Worm (Caenorhabditis elegans) whole organism, young adult: Measurements from ENCODE around the gene F37A4.1.

ENCODE experiments used
- B0019.2 ChIP-seq: fragments of 200-800 bp; sonication (Bioruptor generic); conservative IDR thresholded peaks from 2 replicates; pipeline ENCODE4 v1.3.6; 2022; ENCODE audit warnings: missing genetic modification reagents, missing genetic modification characterization, missing compliant biosample characterization
- B0035.1 ChIP-seq: sonication (generic microtip); optimal IDR thresholded peaks from 2 replicates; lab custom pipeline; 2016; ENCODE audit warnings: missing genetic modification characterization, mild to moderate bottlenecking, missing compliant biosample characterization, missing genotype, missing genetic modification reagents
- C06A6.2 ChIP-seq: fragments of 200-800 bp; sonication (Bioruptor generic); conservative IDR thresholded peaks from 2 replicates; pipeline ENCODE4 v1.3.6; 2022; ENCODE audit warnings: missing genetic modification characterization, missing compliant biosample characterization
- D2030.7 ChIP-seq: fragments of 200-800 bp; sonication (Bioruptor generic); IDR thresholded peaks from 2 replicates; pipeline ENCODE4 v1.3.6; 2022; ENCODE audit warnings: missing genetic modification reagents, missing genetic modification characterization, missing compliant biosample characterization
- F33H1.4 ChIP-seq: fragments of 200-800 bp; sonication (Bioruptor generic); IDR thresholded peaks from 2 replicates; pipeline ENCODE4 v1.3.6; 2022; ENCODE audit warnings: missing genetic modification reagents, missing genetic modification characterization, missing compliant biosample characterization
- F37B4.10 ChIP-seq: fragments of 200-800 bp; sonication (Bioruptor generic); IDR thresholded peaks from 2 replicates; pipeline ENCODE4 v1.3.6; 2022; ENCODE audit warnings: missing genetic modification characterization, missing compliant biosample characterization
- F49E8.2 ChIP-seq: sonication (generic microtip); optimal IDR thresholded peaks from 3 replicates; lab custom pipeline; 2017; ENCODE audit warnings: missing genetic modification characterization, mild to moderate bottlenecking, missing compliant biosample characterization, antibody characterized with exemption, moderate library complexity; ENCODE audit not compliant: insufficient read depth
- K12H6.12 ChIP-seq: fragments of 200-800 bp; sonication (Bioruptor generic); optimal IDR thresholded peaks from 2 replicates; lab custom pipeline; 2018; ENCODE audit warnings: mild to moderate bottlenecking, missing genetic modification characterization, missing compliant biosample characterization
- T07F8.4 ChIP-seq: sonication (generic microtip); optimal IDR thresholded peaks from 2 replicates; lab custom pipeline; 2016; ENCODE audit warnings: mild to moderate bottlenecking, missing genetic modification characterization, moderate library complexity, missing compliant biosample characterization
- ama-1 ChIP-seq, 3 experiments: fragments of 150-350 bp in 1 of 3; sonication (generic microtip) in 2 of 3; optimal IDR thresholded peaks; 2 replicates each; lab custom pipeline; 2014 to 2018; ENCODE audit warnings: missing biosample characterization in 2 of 3, missing genetic modification characterization in 2 of 3, missing genetic modification reagents in 2 of 3
- aptf-3 ChIP-seq: fragments of 200-800 bp; sonication (Bioruptor generic); IDR thresholded peaks from 2 replicates; pipeline ENCODE4 v1.3.6; 2022; ENCODE audit warnings: missing genetic modification characterization, missing compliant biosample characterization
- atf-7 ChIP-seq: sonication (generic microtip); optimal IDR thresholded peaks from 2 replicates; lab custom pipeline; 2017; ENCODE audit warnings: mild to moderate bottlenecking, missing genetic modification characterization, missing compliant biosample characterization
- attf-6 ChIP-seq: fragments of 200-800 bp; sonication (Bioruptor generic); IDR thresholded peaks from 2 replicates; pipeline ENCODE4 v1.3.6; 2022; ENCODE audit warnings: missing genetic modification reagents, missing genetic modification characterization, missing compliant biosample characterization
- bed-1 ChIP-seq: fragments of 200-800 bp; sonication (Bioruptor generic); IDR thresholded peaks from 2 replicates; pipeline ENCODE4 v1.3.6; 2022; ENCODE audit warnings: missing genetic modification reagents, missing genetic modification characterization, missing compliant biosample characterization
- ceh-100 ChIP-seq: fragments of 200-800 bp; sonication (Bioruptor generic); IDR thresholded peaks from 2 replicates; pipeline ENCODE4 v1.3.6; 2022; ENCODE audit warnings: missing genetic modification reagents, missing genetic modification characterization, missing compliant biosample characterization
- ceh-27 ChIP-seq: fragments of 200-800 bp; sonication (Bioruptor generic); optimal IDR thresholded peaks from 2 replicates; lab custom pipeline; 2018; ENCODE audit warnings: mild to moderate bottlenecking, missing genetic modification characterization, moderate library complexity, missing compliant biosample characterization
- ceh-58 ChIP-seq: fragments of 200-800 bp; sonication (Bioruptor generic); IDR thresholded peaks from 2 replicates; pipeline ENCODE4 v1.3.6; 2022; ENCODE audit warnings: missing genetic modification characterization, missing compliant biosample characterization
- ceh-79 ChIP-seq: sonication (generic microtip); optimal IDR thresholded peaks from 2 replicates; lab custom pipeline; 2017; ENCODE audit warnings: mild to moderate bottlenecking, missing genetic modification characterization, missing compliant biosample characterization
- ceh-91 ChIP-seq: fragments of 200-800 bp; sonication (Bioruptor generic); IDR thresholded peaks from 2 replicates; pipeline ENCODE4 v1.3.6; 2022; ENCODE audit warnings: missing genetic modification reagents, missing genetic modification characterization, missing compliant biosample characterization
- chd-7 ChIP-seq: sonication (generic microtip); optimal IDR thresholded peaks from 2 replicates; lab custom pipeline; 2016; ENCODE audit warnings: mild to moderate bottlenecking, missing genetic modification characterization, moderate library complexity, missing compliant biosample characterization
- egl-44 ChIP-seq: fragments of 200-800 bp; sonication (Bioruptor generic); IDR thresholded peaks from 2 replicates; pipeline ENCODE4 v1.3.6; 2022; ENCODE audit warnings: missing genetic modification reagents, missing genetic modification characterization, missing compliant biosample characterization
- fkh-3 ChIP-seq: sonication (generic microtip); optimal IDR thresholded peaks from 2 replicates; lab custom pipeline; 2016; ENCODE audit warnings: mild to moderate bottlenecking, missing genetic modification characterization, missing compliant biosample characterization
- gei-17 ChIP-seq: fragments of 200-800 bp; sonication (Bioruptor generic); optimal IDR thresholded peaks from 2 replicates; lab custom pipeline; 2018; ENCODE audit warnings: mild to moderate bottlenecking, missing genetic modification characterization, missing compliant biosample characterization
- him-1 ChIP-seq: sonication (generic microtip); optimal IDR thresholded peaks from 2 replicates; lab custom pipeline; 2016; ENCODE audit warnings: missing genotype, missing genetic modification reagents, missing genetic modification characterization, missing compliant biosample characterization
- hlh-12 ChIP-seq: sonication (generic microtip); optimal IDR thresholded peaks from 2 replicates; lab custom pipeline; 2016; ENCODE audit warnings: missing genetic modification characterization, missing compliant biosample characterization
- hmg-1.2 ChIP-seq: fragments of 200-800 bp; sonication (Bioruptor generic); IDR thresholded peaks from 2 replicates; pipeline ENCODE4 v1.3.6; 2022; ENCODE audit warnings: missing genetic modification reagents, missing genetic modification characterization, missing compliant biosample characterization
- lin-35 ChIP-seq, 3 experiments: fragments of 150-350 bp in 2 of 3; sonication (generic microtip) in 1 of 3; optimal IDR thresholded peaks; 2 replicates each; lab custom pipeline; 2014 to 2018; ENCODE audit warnings: missing biosample characterization in 3 of 3, missing genetic modification characterization in 3 of 3, missing genetic modification reagents in 3 of 3
- lsl-1 ChIP-seq: fragments of 200-800 bp; sonication (Bioruptor generic); optimal IDR thresholded peaks from 2 replicates; lab custom pipeline; 2018; ENCODE audit warnings: mild to moderate bottlenecking, missing genetic modification characterization, moderate library complexity, missing compliant biosample characterization
- madf-10 ChIP-seq: sonication (generic microtip); optimal IDR thresholded peaks from 2 replicates; lab custom pipeline; 2016; ENCODE audit warnings: mild to moderate bottlenecking, missing genetic modification characterization, missing compliant biosample characterization
- madf-3 ChIP-seq: fragments of 200-800 bp; sonication (Bioruptor generic); IDR thresholded peaks from 2 replicates; pipeline ENCODE4 v1.3.6; 2022; ENCODE audit warnings: missing genetic modification reagents, missing genetic modification characterization, missing compliant biosample characterization
- madf-6 ChIP-seq: fragments of 200-800 bp; sonication (Bioruptor generic); IDR thresholded peaks from 2 replicates; pipeline ENCODE4 v1.3.6; 2022; ENCODE audit warnings: missing genetic modification reagents, missing genetic modification characterization, missing compliant biosample characterization
- mxl-1 ChIP-seq: sonication (generic microtip); optimal IDR thresholded peaks from 2 replicates; lab custom pipeline; 2016; ENCODE audit warnings: missing genetic modification characterization, missing compliant biosample characterization
- nfya-2 ChIP-seq: fragments of 200-800 bp; sonication (Bioruptor generic); IDR thresholded peaks from 2 replicates; pipeline ENCODE4 v1.3.6; 2022; ENCODE audit warnings: missing genetic modification reagents, missing genetic modification characterization, missing compliant biosample characterization
- nfyb-1 ChIP-seq: fragments of 200-800 bp; sonication (Bioruptor generic); IDR thresholded peaks from 2 replicates; pipeline ENCODE4 v1.3.6; 2022; ENCODE audit warnings: missing genetic modification reagents, missing genetic modification characterization, missing compliant biosample characterization
- nhr-179 ChIP-seq: sonication (generic microtip); optimal IDR thresholded peaks from 2 replicates; lab custom pipeline; 2016; ENCODE audit warnings: mild to moderate bottlenecking, missing genetic modification characterization, missing compliant biosample characterization
- nhr-80 ChIP-seq: sonication (generic microtip); optimal IDR thresholded peaks from 2 replicates; lab custom pipeline; 2016; ENCODE audit warnings: missing genetic modification characterization, missing compliant biosample characterization
- nhr-90 ChIP-seq: sonication (generic microtip); optimal IDR thresholded peaks from 2 replicates; lab custom pipeline; 2016; ENCODE audit warnings: missing genotype, mild to moderate bottlenecking, missing genetic modification characterization, missing compliant biosample characterization
- sea-2 ChIP-seq: fragments of 200-800 bp; sonication (Bioruptor generic); IDR thresholded peaks from 2 replicates; pipeline ENCODE4 v1.3.6; 2022; ENCODE audit warnings: missing genetic modification characterization, missing compliant biosample characterization
- snpc-1.3 ChIP-seq: sonication (generic microtip); optimal IDR thresholded peaks from 2 replicates; lab custom pipeline; 2017; ENCODE audit warnings: missing genetic modification characterization, mild to moderate bottlenecking, missing compliant biosample characterization, antibody characterized with exemption, moderate library complexity, missing genotype, missing genetic modification reagents; ENCODE audit not compliant: insufficient read depth
- snpc-3.4 ChIP-seq: sonication (generic microtip); optimal IDR thresholded peaks from 2 replicates; lab custom pipeline; 2017; ENCODE audit warnings: missing genetic modification characterization, mild to moderate bottlenecking, missing compliant biosample characterization, antibody characterized with exemption, moderate library complexity, missing genotype, missing genetic modification reagents
- tlf-1 ChIP-seq: fragments of 200-800 bp; sonication (Bioruptor generic); optimal IDR thresholded peaks from 2 replicates; lab custom pipeline; 2018; ENCODE audit warnings: mild to moderate bottlenecking, missing genetic modification characterization, missing compliant biosample characterization
- unc-130 ChIP-seq: sonication (generic microtip); optimal IDR thresholded peaks from 2 replicates; lab custom pipeline; 2016; ENCODE audit warnings: missing genetic modification reagents, missing genetic modification characterization, missing compliant biosample characterization
- xnd-1 ChIP-seq: sonication (generic microtip); optimal IDR thresholded peaks from 2 replicates; lab custom pipeline; 2016; ENCODE audit warnings: missing genotype, missing genetic modification reagents, missing genetic modification characterization, missing compliant biosample characterization
- zim-3 ChIP-seq: sonication (generic microtip); optimal IDR thresholded peaks from 2 replicates; lab custom pipeline; 2017; ENCODE audit warnings: mild to moderate bottlenecking, missing genetic modification characterization, moderate library complexity, missing compliant biosample characterization
- ztf-28 ChIP-seq: fragments of 200-800 bp; sonication (Bioruptor generic); IDR thresholded peaks from 2 replicates; pipeline ENCODE4 v1.3.6; 2022; ENCODE audit warnings: missing genetic modification reagents, missing genetic modification characterization, missing compliant biosample characterization

The F37A4.1 gene

DNA sequence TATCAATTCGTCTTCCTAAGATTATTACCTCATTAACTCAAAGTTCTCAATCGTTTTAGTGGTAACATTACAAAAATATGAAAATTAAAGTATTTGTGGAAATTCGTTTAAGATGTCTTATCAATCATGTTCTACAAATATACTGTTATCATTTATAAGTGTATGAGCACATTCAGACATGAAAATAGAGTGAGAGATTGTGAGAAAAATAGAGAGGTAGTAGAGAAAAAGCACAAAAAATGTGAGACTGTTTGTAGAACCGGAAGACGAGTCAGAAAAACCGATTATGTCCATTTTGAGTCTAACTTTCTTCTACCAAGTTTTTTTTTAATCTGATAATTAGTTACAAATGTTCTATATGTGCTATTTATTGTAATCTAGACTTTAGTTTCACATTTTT lies 29.9 kb upstream of the F37A4.1 start:
- TF ChIP-seq nhr-80 (tag; lab: Kevin White, UChicago): peak; percentile 85
- TF ChIP-seq nhr-179: no peak
- no peak for TF ChIP-seq C06A6.2 (GFP tag; lab: Robert Waterston, UW)
- no peak for TF ChIP-seq F33H1.4 (GFP tag; lab: Robert Waterston, UW)

DNA sequence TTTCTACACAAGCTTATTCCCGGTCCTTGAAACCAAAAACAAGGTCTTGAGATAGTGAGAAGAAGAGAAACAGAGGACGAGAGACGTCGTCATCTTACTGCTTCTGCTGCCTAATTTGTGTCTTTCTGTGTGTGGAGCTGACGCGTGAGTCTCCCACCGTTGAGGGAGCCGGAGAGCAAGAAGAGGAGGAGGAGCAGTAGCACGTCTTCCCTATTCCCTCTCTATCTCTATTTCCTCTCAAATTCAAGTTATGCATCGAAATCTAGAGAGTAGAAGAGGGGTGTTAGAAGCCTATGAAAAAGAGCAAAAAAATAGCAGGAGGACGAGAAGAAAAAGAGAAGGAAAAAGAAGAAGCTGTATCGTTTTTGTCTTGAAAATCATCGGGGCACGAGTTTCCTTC lies 28.0 kb upstream of the F37A4.1 start:
- no peak for TF ChIP-seq tlf-1 (GFP tag; lab: Kevin White, UChicago)
- TF ChIP-seq ceh-27 (GFP tag; lab: Kevin White, UChicago): peak; percentile 54
- TF ChIP-seq ama-1 (optimal IDR thresholded peaks at IDR 0.05; lab: Kevin White, UChicago): no peak
- no peak for TF ChIP-seq ama-1 (GFP tag; optimal IDR thresholded peaks at IDR 0.05; lab: Kevin White, UChicago)
- TF ChIP-seq K12H6.12 (tag; lab: Kevin White, UChicago): peak; percentile 23
- TF ChIP-seq lin-35 (GFP tag; optimal IDR thresholded peaks at IDR 0.05; lab: Kevin White, UChicago): peak in 1 of 3 experiments; percentile 45
- peak; percentile 31; the same call in 1 of the 2 replicates for TF ChIP-seq hmg-1.2
- peak; percentile 37; the same call in 1 of the 2 replicates for TF ChIP-seq madf-3
- no peak for TF ChIP-seq zim-3 (tag; lab: Kevin White, UChicago)
- TF ChIP-seq atf-7 (tag; lab: Kevin White, UChicago): peak; percentile 6
- TF ChIP-seq, all 124 proteins: peak for 6

DNA sequence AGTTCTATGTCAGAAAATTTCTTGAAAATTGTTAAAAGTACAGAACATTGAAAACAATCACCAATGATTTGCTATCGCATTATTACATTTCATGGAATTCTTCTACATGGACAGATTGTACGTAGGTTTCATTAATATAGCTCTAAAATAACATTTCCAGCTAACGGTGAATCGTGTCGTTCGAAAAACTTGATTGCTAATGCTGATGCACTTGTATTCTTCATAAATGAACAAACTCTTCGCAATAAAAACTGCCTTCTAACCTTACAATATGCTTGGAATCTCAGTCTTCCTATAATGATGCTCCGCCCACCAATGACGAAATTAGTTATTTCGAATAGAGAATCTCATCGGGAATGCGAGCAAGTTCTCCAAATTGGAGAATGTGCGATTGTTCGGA lies 17.7 kb upstream of the F37A4.1 start, which contains the start of gene F37A4.6:
F37A4.6 (plus strand) TSS at position 301 of the 400 bp plus-strand sequence.
- TF ChIP-seq fkh-3 (tag; lab: Kevin White, UChicago) (no peak), ztf-28 (no peak), hmg-1.2 (no peak), attf-6 (GFP tag; lab: Robert Waterston, UW) (no peak), sea-2 (no peak), T07F8.4 (no peak), hlh-12 (no peak), F37B4.10 (GFP tag; lab: Robert Waterston, UW) (no peak), snpc-1.3 (tag; lab: Kevin White, UChicago) (no peak), mxl-1 (no peak), egl-44 (GFP tag; lab: Robert Waterston, UW) (no peak), B0035.1 (tag; lab: Kevin White, UChicago) (no peak), F49E8.2 (tag; lab: Kevin White, UChicago) (no peak), bed-1 (no peak), ceh-79 (tag; lab: Kevin White, UChicago) (no peak), nfya-2 (GFP tag; lab: Robert Waterston, UW) (no peak), F33H1.4 (GFP tag; lab: Robert Waterston, UW) (no peak)

DNA sequence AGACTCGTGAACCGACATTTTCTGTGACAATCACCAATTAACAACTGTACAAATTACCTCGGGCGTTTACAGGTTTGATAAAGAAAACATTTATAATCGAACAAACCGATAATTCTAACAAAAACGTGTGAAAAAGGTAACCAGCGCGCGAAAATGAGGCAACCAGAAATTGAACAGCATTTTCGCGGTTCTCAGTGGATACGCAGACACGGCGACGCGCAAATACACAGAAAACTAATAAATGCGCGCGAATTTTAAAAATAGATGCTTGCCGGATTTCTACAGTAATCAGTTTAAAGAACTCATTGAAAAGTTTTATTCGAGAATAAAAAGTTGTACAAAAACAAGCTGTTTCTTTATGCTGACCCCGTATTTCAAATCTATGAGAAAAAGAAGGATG lies 13.2 kb upstream of the F37A4.1 start, which contains the start of gene isw-1:
isw-1 (minus strand) TSS at position 118 of the 400 bp plus-strand sequence.
- TF ChIP-seq nhr-90 (tag; lab: Kevin White, UChicago) (no peak), madf-6 (GFP tag; lab: Robert Waterston, UW) (peak; percentile 97), nfyb-1 (no peak), madf-3 (peak; percentile 87), lsl-1 (GFP tag; lab: Kevin White, UChicago) (peak; percentile 75), ceh-58 (GFP tag; lab: Robert Waterston, UW) (no peak), C06A6.2 (GFP tag; lab: Robert Waterston, UW) (no peak), ceh-91 (GFP tag; lab: Robert Waterston, UW) (peak; percentile 92), chd-7 (tag; lab: Kevin White, UChicago) (no peak), B0019.2 (GFP tag; lab: Robert Waterston, UW) (peak; percentile 90), D2030.7 (GFP tag; lab: Robert Waterston, UW) (peak; percentile 84), madf-10 (tag; lab: Kevin White, UChicago) (no peak), him-1 (no peak), gei-17 (GFP tag; lab: Kevin White, UChicago) (no peak), unc-130 (GFP tag; lab: Kevin White, UChicago) (peak; percentile 63), F33H1.4 (GFP tag; lab: Robert Waterston, UW) (peak; percentile 75), aptf-3 (GFP tag; lab: Robert Waterston, UW) (no peak), ceh-100 (GFP tag; lab: Robert Waterston, UW) (no peak), fkh-3 (tag; lab: Kevin White, UChicago) (no peak), xnd-1 (tag; lab: Kevin White, UChicago) (peak; percentile 85), snpc-3.4 (tag; lab: Kevin White, UChicago) (peak; percentile 85), ztf-28 (no peak)
